Fruit fly (Drosophila melanogaster) whole organism, larva: ENCODE data around the gene CG33061.

ENCODE experiments used
- noc ChIP-seq: fragments of 200-800 bp; sonication (Bioruptor generic); optimal IDR thresholded peaks from 3 replicates; lab custom pipeline; 2019; ENCODE audit warnings: missing biosample characterization, mild to moderate bottlenecking, missing genetic modification characterization, moderate library complexity

Gene CG33061

dm6 chr3L:16308380-16308779 is 21.2 kb upstream of the CG33061 start, which contains the start of gene CG13042:
Gene CG13042, minus strand, starts transcription at chr3L:16308480.
- no peak for TF ChIP-seq noc (tag; lab: Kevin White, UChicago)

DNA sequence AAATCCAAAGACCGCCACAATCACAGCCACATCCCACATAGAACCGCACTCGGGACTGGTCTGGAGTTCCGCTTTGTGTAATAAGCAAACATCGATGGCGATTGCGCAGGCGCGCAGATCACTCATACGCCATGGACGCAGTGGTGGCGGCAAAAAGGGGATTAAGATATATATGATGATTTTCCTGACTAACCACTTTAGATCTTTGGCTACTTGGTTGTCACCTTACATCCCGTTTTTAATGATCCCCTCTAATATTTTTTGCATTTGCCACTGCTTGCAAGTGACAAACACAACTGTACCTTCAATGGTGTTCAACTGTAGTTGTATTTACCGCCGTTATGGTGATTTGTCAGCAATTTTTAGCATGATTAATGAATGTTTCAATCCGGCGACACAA is 19.6 kb upstream of the CG33061 start:
- TF ChIP-seq noc (tag; lab: Kevin White, UChicago): peak; percentile 61

dm6 chr3L:16313985-16314384 is 15.6 kb upstream of the CG33061 start, which contains the start of gene CG13062:
Gene CG13062, plus strand, starts transcription at chr3L:16314285.
- TF ChIP-seq noc (tag; lab: Kevin White, UChicago): no peak

DNA sequence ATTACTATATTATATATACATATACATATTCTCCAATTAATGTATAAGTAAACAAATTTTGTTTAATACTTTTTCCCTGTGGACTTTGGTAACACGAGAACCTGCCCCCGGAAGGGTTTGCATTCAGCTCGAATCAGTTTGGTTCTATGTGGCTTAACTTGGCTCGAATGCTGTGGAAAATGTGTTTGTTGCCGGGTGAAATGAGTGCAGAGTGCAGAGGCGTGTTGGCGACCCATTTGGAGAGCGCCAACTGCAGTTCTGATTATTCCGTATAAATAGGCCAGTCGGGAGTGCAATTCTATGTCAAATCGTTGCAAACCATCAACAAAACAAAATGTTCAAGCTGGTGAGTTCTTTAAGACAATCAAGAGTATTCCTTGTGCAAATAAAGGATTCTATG is 11.9 kb upstream of the CG33061 start, which contains the start of gene Nplp3:
Nplp3 (plus strand) TSS at position 301 of the 400 bp plus-strand sequence.
- TF ChIP-seq noc (tag; lab: Kevin White, UChicago): no peak

DNA sequence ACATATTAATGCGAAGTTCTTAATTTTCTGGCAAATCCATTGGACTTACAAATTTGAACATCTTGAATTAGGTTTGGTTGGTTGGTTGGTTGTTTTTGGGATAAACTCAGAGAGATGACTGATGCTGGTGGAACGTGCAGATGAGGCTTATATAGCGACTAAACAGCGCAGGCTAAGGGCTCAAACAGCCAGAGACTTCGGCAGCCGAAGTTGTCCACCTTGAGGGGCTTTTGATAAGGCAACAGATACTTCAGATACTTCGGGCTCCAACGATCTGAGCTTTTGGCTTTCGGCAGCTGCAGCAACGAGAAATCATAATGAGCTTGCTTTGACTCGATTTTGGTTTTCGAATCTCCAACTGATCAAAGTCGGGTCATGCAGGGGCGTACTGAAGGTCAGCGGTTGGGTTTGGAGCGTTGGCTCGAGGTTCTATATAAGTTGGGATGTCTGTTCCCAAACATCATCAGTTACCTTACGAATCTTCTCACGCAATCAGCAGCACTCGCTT is 10.1 kb upstream of the CG33061 start, which contains the start of the genes CG13041 and CG13060:
CG13041 (minus strand) TSS at position 128 of the 508 bp plus-strand sequence.
CG13060 (plus strand) TSS at position 458 of the 508 bp plus-strand sequence.
- no peak for TF ChIP-seq noc (tag; lab: Kevin White, UChicago)

DNA sequence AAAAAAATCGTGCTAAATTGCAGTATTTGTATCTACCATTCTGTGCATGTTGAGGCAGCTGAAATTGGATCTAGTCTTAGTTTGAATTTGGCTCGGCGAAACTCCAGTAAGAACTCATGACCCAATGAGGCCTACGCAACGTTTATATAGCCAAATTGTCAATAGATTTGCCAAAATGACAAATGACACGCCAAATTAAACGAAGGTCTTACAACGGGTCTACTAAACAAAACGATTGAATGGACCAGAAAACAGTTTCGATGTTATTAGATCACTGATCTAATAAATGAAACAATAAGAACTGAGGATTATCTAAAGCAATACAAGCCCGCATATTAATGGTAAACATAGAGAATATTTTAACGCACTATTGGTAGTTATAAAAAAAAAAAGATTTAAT is 8.4 kb upstream of the CG33061 start, which contains the start of gene CG42718:
CG42718 (minus strand) TSS at position 101 of the 400 bp plus-strand sequence.
- no peak for TF ChIP-seq noc (tag; lab: Kevin White, UChicago)

DNA sequence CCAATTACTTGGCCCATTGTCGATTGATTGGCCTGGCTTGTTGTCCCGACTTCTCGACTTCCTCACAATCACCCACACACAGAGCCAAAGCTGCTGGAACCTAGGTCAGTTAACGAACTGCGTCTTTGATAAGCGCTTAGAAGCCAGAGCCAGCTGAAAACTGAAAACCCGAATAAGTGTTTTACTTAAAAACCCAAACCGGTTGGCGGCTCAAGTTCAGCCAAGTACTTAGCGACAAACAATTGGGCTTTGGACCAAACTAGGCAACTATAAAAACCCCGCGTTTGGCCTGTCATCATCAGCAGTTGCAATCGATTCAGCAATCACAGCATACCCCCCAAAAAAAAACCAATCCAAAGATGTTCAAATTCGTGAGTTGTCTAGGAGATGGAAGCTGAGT is 6.2 kb upstream of the CG33061 start, which contains the start of gene CG13059:
CG13059 (plus strand) TSS at position 301 of the 400 bp plus-strand sequence.
- no peak for TF ChIP-seq noc (tag; lab: Kevin White, UChicago)

dm6 chr3L:16326657-16327056 is 2.9 kb upstream of the CG33061 start, which contains the start of the genes CG13040 and CG13039:
Gene CG13040, minus strand, starts transcription at chr3L:16326757.
Gene CG13039, minus strand, starts transcription at chr3L:16326762.
- TF ChIP-seq noc (tag; lab: Kevin White, UChicago): no peak

- TF ChIP-seq noc (tag; lab: Kevin White, UChicago): no peak
These were observed 1.8 kb upstream of the CG33061 start, which contains the start of gene CG13038 for dm6 chr3L:16327776-16328175. Gene CG13038, minus strand, starts transcription at chr3L:16327893.

DNA sequence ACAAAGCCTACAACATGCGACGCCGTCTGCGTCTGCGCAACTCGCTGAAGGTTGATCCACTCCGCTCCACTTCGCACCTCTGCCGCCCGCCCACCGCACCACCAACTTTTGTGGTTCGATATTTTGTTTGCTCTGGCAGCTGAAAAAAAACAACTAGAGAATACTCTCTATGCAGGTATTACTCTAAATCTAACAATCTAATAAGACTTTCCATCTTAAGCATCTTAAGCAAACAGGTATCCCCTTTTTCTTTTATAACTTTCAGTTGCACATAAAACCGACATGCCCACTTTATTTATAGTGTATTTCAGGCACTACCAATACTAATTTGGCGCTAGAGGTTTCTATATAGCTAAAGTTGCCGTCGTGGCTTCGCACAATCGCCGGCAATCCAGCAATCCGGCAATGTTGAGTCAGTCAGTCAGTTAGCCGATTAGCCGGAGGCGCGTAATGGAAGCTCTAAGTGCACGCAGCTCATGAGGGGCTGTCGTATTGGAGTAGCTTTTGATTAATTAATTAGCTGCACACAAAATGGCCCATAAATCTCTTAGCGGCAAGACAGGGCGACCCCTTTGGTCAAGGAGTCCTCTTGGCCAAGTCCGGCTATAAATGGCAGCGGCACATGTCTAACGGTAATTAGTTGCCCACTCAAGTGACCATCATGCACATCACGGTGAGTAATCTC is 1.2 kb upstream of the CG33061 start, which contains the start of gene CG13058:
CG13058 (plus strand) TSS at position 635 of the 685 bp plus-strand sequence.
- TF ChIP-seq noc (tag; lab: Kevin White, UChicago): peak; percentile 75

- TF ChIP-seq noc (tag; lab: Kevin White, UChicago): no peak
These were observed 1.1 kb downstream of the CG33061 start, which contains the start of gene CG33060 for dm6 chr3L:16330740-16331139. Gene CG33060, plus strand, starts transcription at chr3L:16331040.

DNA sequence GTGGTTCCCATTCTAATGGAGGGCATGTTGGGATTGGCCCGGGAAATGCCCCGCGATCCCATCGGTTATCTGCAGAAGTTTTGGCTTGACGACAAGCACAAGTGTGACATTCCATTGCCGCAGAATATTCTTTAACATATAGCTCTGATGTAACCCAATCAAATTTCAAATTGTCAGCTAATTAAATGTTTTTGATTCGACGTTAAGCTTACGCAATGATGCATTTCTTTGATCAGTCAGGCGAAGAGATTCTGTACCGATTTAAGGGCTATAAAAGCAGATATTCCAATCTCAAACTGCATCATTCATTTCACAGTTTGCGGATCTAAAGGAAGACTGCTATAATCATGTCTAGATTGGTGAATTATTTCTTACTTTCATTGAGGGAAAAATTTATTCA is 2.0 kb downstream of the CG33061 start, which contains the start of gene retinin:
retinin (plus strand) TSS at position 301 of the 400 bp plus-strand sequence.
- TF ChIP-seq noc (tag; lab: Kevin White, UChicago): no peak

DNA sequence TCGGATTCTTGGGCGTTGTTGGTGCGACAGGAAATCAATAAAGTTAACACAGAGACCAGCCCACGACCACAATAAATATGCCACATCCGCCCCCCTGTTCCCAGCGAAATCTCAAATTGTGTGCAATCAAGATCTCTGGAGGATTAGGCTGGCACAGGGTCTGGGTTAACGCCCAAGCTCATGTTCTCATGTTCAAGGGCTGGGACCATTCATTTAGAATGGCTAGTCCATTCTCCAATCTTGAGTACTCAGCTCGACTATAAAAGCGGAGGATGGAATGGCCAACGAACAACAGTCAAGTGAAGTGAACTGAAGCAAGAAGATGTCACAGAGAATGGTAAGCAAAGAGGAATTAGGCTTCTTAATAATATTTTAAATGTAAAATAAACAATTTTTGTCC is 3.4 kb downstream of the CG33061 start, which contains the start of gene CG13056:
CG13056 (plus strand) TSS at position 301 of the 400 bp plus-strand sequence.
- TF ChIP-seq noc (tag; lab: Kevin White, UChicago): no peak

- no peak for TF ChIP-seq noc (tag; lab: Kevin White, UChicago)
These were observed 5.3 kb downstream of the CG33061 start for dm6 chr3L:16334876-16335275.

dm6 chr3L:16337739-16338138 is 8.1 kb downstream of the CG33061 start:
- no peak for TF ChIP-seq noc (tag; lab: Kevin White, UChicago)

DNA sequence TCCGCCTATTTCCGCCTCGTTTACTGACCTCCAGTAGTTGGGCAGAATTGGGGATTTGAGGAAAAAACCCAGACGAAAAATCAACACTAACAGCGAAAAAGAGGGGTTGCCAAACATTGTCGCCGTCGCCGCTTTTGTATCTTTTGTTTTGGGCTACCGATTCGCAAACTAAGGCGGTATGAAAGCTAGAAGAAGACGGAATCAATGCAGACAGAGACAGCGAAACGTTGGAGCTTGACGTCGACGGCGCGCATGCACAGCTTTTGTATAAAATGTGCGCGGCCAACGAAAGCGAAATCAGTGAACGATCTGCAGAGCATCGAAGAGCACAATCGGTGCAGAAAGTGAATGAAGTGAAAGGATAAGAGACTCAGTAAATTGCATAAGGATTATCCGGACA is 9.1 kb downstream of the CG33061 start, which contains the start of gene CG4998:
CG4998 (plus strand) TSS at position 301 of the 400 bp plus-strand sequence.
- TF ChIP-seq noc (tag; lab: Kevin White, UChicago): no peak
